In genomic region chr3L:10545029-10545428, dm6 we compare ENCODE assay signal across 4 fruit fly cellular contexts.
TF ChIP-seq lines count a peak whose summit lies in the region.

No protein-coding gene starts in this region.

- TF ChIP-seq CTCF in whole organism, embryonic (GFP tag; optimal IDR thresholded peaks at IDR 0.05; lab: Kevin White, UChicago): no peak

TF ChIP-seq in whole organism, embryonic, 481 proteins besides CTCF, POLR2A, EP300 and RAD21:
- TF ChIP-seq CG15073 (GFP tag; optimal IDR thresholded peaks at IDR 0.05; lab: Kevin White, UChicago) (no peak), Drgx (GFP tag; IDR thresholded peaks at IDR 0.05; lab: Robert Waterston, UW) (peak; percentile 49; the same call in 1 of the 2 replicates)

TF ChIP-seq in whole organism, prepupa, 60 proteins besides CTCF, POLR2A, EP300 and RAD21 (continues in another document):
- TF ChIP-seq CG3032 (tag; optimal IDR thresholded peaks at IDR 0.05; lab: Kevin White, UChicago): peak; percentile 50
- TF ChIP-seq fkh (GFP tag; optimal IDR thresholded peaks at IDR 0.05; lab: Kevin White, UChicago): no peak
- peak; percentile 5 for TF ChIP-seq spab (GFP tag; optimal IDR thresholded peaks at IDR 0.05; lab: Kevin White, UChicago)
- no peak for TF ChIP-seq CG11762 (GFP tag; optimal IDR thresholded peaks at IDR 0.05; lab: Kevin White, UChicago; ENCODE audit: insufficient read depth)
- peak; percentile 31 for TF ChIP-seq Hr4 (GFP tag; optimal IDR thresholded peaks at IDR 0.05; lab: Kevin White, UChicago)
- TF ChIP-seq CG10631 (GFP tag; optimal IDR thresholded peaks at IDR 0.05; lab: Kevin White, UChicago): peak; percentile 33
- TF ChIP-seq CG3919 (GFP tag; optimal IDR thresholded peaks at IDR 0.05; lab: Kevin White, UChicago): peak; percentile 56
- peak; percentile 62 for TF ChIP-seq dsx (GFP tag; optimal IDR thresholded peaks at IDR 0.05; lab: Kevin White, UChicago; ENCODE audit: poor library complexity, severe bottlenecking)
- TF ChIP-seq CG11902 (GFP tag; optimal IDR thresholded peaks at IDR 0.05; lab: Kevin White, UChicago): no peak
- no peak for TF ChIP-seq Sox102F (GFP tag; optimal IDR thresholded peaks at IDR 0.05; lab: Kevin White, UChicago)
- TF ChIP-seq Smox (GFP tag; optimal IDR thresholded peaks at IDR 0.05; lab: Kevin White, UChicago): peak; percentile 33
- peak; percentile 63 for TF ChIP-seq svp (GFP tag; lab: Kevin White, UChicago)
- peak; percentile 31 for TF ChIP-seq topi (GFP tag; optimal IDR thresholded peaks at IDR 0.05; lab: Kevin White, UChicago)
- no peak for TF ChIP-seq vri (GFP tag; optimal IDR thresholded peaks at IDR 0.05; lab: Kevin White, UChicago)
- peak in 1 of 2 experiments; percentile 34 for TF ChIP-seq salr (GFP tag; optimal IDR thresholded peaks at IDR 0.05; lab: Kevin White, UChicago)
- peak; percentile 52 for TF ChIP-seq CG32006 (GFP tag; optimal IDR thresholded peaks at IDR 0.05; lab: Kevin White, UChicago)
- no peak for TF ChIP-seq Lpt (GFP tag; optimal IDR thresholded peaks at IDR 0.05; lab: Kevin White, UChicago)
- TF ChIP-seq esn (GFP tag; optimal IDR thresholded peaks at IDR 0.05; lab: Kevin White, UChicago): peak; percentile 28
- peak; percentile 60 for TF ChIP-seq Ets96B (tag; optimal IDR thresholded peaks at IDR 0.05; lab: Kevin White, UChicago)
- peak; percentile 38 for TF ChIP-seq achi (GFP tag; optimal IDR thresholded peaks at IDR 0.05; lab: Kevin White, UChicago)
- TF ChIP-seq CG4318 (GFP tag; optimal IDR thresholded peaks at IDR 0.05; lab: Kevin White, UChicago): peak; percentile 9
- peak; percentile 10 for TF ChIP-seq Eip75B (GFP tag; optimal IDR thresholded peaks at IDR 0.05; lab: Kevin White, UChicago)
- peak; percentile 32 for TF ChIP-seq lz (GFP tag; optimal IDR thresholded peaks at IDR 0.05; lab: Kevin White, UChicago)
- no peak for TF ChIP-seq Blimp-1 (GFP tag; optimal IDR thresholded peaks at IDR 0.05; lab: Kevin White, UChicago)
- 0 out of 3 replicates have a peak, but pooled peaks have one; percentile 31 for TF ChIP-seq CG6163 (GFP tag; IDR thresholded peaks at IDR 0.05; lab: Robert Waterston, UW)
- peak; percentile 65 for TF ChIP-seq CG10669 (GFP tag; optimal IDR thresholded peaks at IDR 0.05; lab: Kevin White, UChicago)
- TF ChIP-seq eg (GFP tag; IDR thresholded peaks at IDR 0.05; lab: Robert Waterston, UW): peak; percentile 61; the same call in 2 of the 3 replicates
- no peak for TF ChIP-seq Hr38 (GFP tag; optimal IDR thresholded peaks at IDR 0.05; lab: Kevin White, UChicago)
- TF ChIP-seq CG6808 (GFP tag; optimal IDR thresholded peaks at IDR 0.05; lab: Kevin White, UChicago): peak; percentile 31

TF ChIP-seq in whole organism, pupa, 21 proteins besides CTCF, POLR2A, EP300 and RAD21:
- peak; percentile 49 for TF ChIP-seq CG8301 (tag; optimal IDR thresholded peaks at IDR 0.05; lab: Kevin White, UChicago)
- peak; percentile 72 for TF ChIP-seq CG8159 (tag; optimal IDR thresholded peaks at IDR 0.05; lab: Kevin White, UChicago)
- peak; percentile 53 for TF ChIP-seq CG14655 (GFP tag; optimal IDR thresholded peaks at IDR 0.05; lab: Kevin White, UChicago)
- TF ChIP-seq CG10348 (GFP tag; IDR thresholded peaks at IDR 0.05; lab: Robert Waterston, UW): no peak
- TF ChIP-seq CG9948 (tag; optimal IDR thresholded peaks at IDR 0.05; lab: Kevin White, UChicago): peak; percentile 52
- peak; percentile 35 for TF ChIP-seq CG34367 (tag; optimal IDR thresholded peaks at IDR 0.05; lab: Kevin White, UChicago)
- 0 out of 2 replicates have a peak, but pooled peaks have one; percentile 5 for TF ChIP-seq rn (GFP tag; IDR thresholded peaks at IDR 0.05; lab: Robert Waterston, UW)
- TF ChIP-seq EcR (GFP tag; optimal IDR thresholded peaks at IDR 0.05; lab: Kevin White, UChicago): no peak
- TF ChIP-seq CG17806 (tag; optimal IDR thresholded peaks at IDR 0.05; lab: Kevin White, UChicago): peak; percentile 58
- peak; percentile 0 for TF ChIP-seq Pif1B (GFP tag; optimal IDR thresholded peaks at IDR 0.05; lab: Kevin White, UChicago)
- no peak for TF ChIP-seq CG12605 (GFP tag; IDR thresholded peaks at IDR 0.05; lab: Robert Waterston, UW)
- TF ChIP-seq Pif1A (GFP tag; optimal IDR thresholded peaks at IDR 0.05; lab: Kevin White, UChicago): peak; percentile 5
- no peak for TF ChIP-seq Snoo (tag; optimal IDR thresholded peaks at IDR 0.05; lab: Kevin White, UChicago)
- TF ChIP-seq CG15710 (tag; optimal IDR thresholded peaks at IDR 0.05; lab: Kevin White, UChicago): peak; percentile 45
- TF ChIP-seq D1 (tag; optimal IDR thresholded peaks at IDR 0.05; lab: Kevin White, UChicago): peak; percentile 40
- peak; percentile 28 for TF ChIP-seq Ets98B (GFP tag; IDR thresholded peaks at IDR 0.05; lab: Robert Waterston, UW)
- 0 out of 3 replicates have a peak, but pooled peaks have one; percentile 42 for TF ChIP-seq CG4496 (GFP tag; IDR thresholded peaks at IDR 0.05; lab: Robert Waterston, UW)
- 0 out of 3 replicates have a peak, but pooled peaks have one; percentile 14 for TF ChIP-seq fd96Ca (GFP tag; IDR thresholded peaks at IDR 0.05; lab: Robert Waterston, UW)

TF ChIP-seq in whole organism, wandering third instar larva, 38 proteins besides CTCF, POLR2A, EP300 and RAD21:
- TF ChIP-seq fru (GFP tag; optimal IDR thresholded peaks at IDR 0.05; lab: Kevin White, UChicago): peak; percentile 22
- peak; percentile 21 for TF ChIP-seq HLH106 (tag; optimal IDR thresholded peaks at IDR 0.05; lab: Kevin White, UChicago)
- TF ChIP-seq Myc (optimal IDR thresholded peaks at IDR 0.05; lab: Kevin White, UChicago): no peak
- TF ChIP-seq h (GFP tag; optimal IDR thresholded peaks at IDR 0.05; lab: Kevin White, UChicago): peak; percentile 5
- no peak for TF ChIP-seq usp (GFP tag; optimal IDR thresholded peaks at IDR 0.05; lab: Kevin White, UChicago)
- TF ChIP-seq foxo (GFP tag; optimal IDR thresholded peaks at IDR 0.05; lab: Kevin White, UChicago): peak in 1 of 2 experiments; percentile 1

Comparison
In these comparisons a context has a peak if more than half of its experiments do, and no peak if none do; other contexts are left out.
1. Of the 7 proteins assayed by ChIP-seq in both whole organism, embryonic and whole organism, prepupa: peak only in whole organism, embryonic: none; only in whole organism, prepupa: Gug; in both: none; in neither: 6.